Fruit fly (Drosophila melanogaster) whole organism, wandering third instar larva: ENCODE measurements around the gene CG31279.

Experiments
- Abd-B ChIP-seq: fragments of >200 bp; optimal IDR thresholded peaks from 2 replicates; lab custom pipeline; 2017; ENCODE audit warnings: missing biosample characterization, missing genetic modification characterization
- CG32264 ChIP-seq: fragments of 200-800 bp; sonication (Bioruptor generic); optimal IDR thresholded peaks from 2 replicates; lab custom pipeline; 2016; ENCODE audit warnings: missing biosample characterization, missing genetic modification characterization
- CG9705 ChIP-seq: fragments of 200-800 bp; sonication (Bioruptor generic); optimal IDR thresholded peaks from 2 replicates; lab custom pipeline; 2018; ENCODE audit warnings: missing biosample characterization, mild to moderate bottlenecking, missing genetic modification characterization
- CrebA ChIP-seq: fragments of 200-800 bp; sonication (Bioruptor generic); optimal IDR thresholded peaks from 2 replicates; lab custom pipeline; 2016; ENCODE audit warnings: missing biosample characterization, mild to moderate bottlenecking, missing genetic modification characterization, borderline replicate concordance
- Dfd ChIP-seq: fragments of >200 bp; optimal IDR thresholded peaks from 2 replicates; lab custom pipeline; 2017; ENCODE audit warnings: missing biosample characterization, missing genetic modification characterization
- Dif ChIP-seq: fragments of 200-275, 200-300 bp; sonication (Bioruptor generic); optimal IDR thresholded peaks from 2 replicates; lab custom pipeline; 2018; ENCODE audit warnings: missing biosample characterization, missing genetic modification characterization; ENCODE audit not compliant: partially characterized antibody
- GATAd ChIP-seq: sonication (Bioruptor generic); optimal IDR thresholded peaks from 2 replicates; lab custom pipeline; 2016; ENCODE audit warnings: missing biosample characterization, missing genetic modification characterization
- HLH106 ChIP-seq: fragments of 200-800 bp; optimal IDR thresholded peaks from 3 replicates; lab custom pipeline; 2019; ENCODE audit warnings: missing biosample characterization, mild to moderate bottlenecking, missing genetic modification characterization, moderate library complexity
- Hnf4 ChIP-seq: fragments of 200-800 bp; sonication (Bioruptor generic); optimal IDR thresholded peaks from 2 replicates; lab custom pipeline; 2016; ENCODE audit warnings: missing biosample characterization, mild to moderate bottlenecking, missing genetic modification characterization
- Hr78 ChIP-seq: fragments of >200 bp; optimal IDR thresholded peaks from 2 replicates; lab custom pipeline; 2017; ENCODE audit warnings: missing biosample characterization, missing genetic modification characterization
- Hr83 ChIP-seq: fragments of 200-300 bp; sonication (Bioruptor generic); optimal IDR thresholded peaks from 2 replicates; lab custom pipeline; 2016; ENCODE audit warnings: missing biosample characterization, mild to moderate bottlenecking, missing genetic modification characterization, moderate library complexity; ENCODE audit not compliant: poor library complexity, severe bottlenecking
- Jra ChIP-seq: sonication (Bioruptor generic); optimal IDR thresholded peaks from 2 replicates; lab custom pipeline; 2016; ENCODE audit warnings: missing biosample characterization, missing genetic modification characterization
- Mio ChIP-seq: sonication (Bioruptor generic); optimal IDR thresholded peaks from 2 replicates; lab custom pipeline; 2016; ENCODE audit warnings: missing biosample characterization, missing genetic modification characterization
- Myc ChIP-seq: fragments of >200 bp; optimal IDR thresholded peaks from 2 replicates; lab custom pipeline; 2017
- N ChIP-seq: fragments of >200 bp; optimal IDR thresholded peaks from 2 replicates; lab custom pipeline; 2018; ENCODE audit warnings: missing biosample characterization, missing external identifiers, missing genetic modification characterization
- OdsH ChIP-seq: fragments of 200-800 bp; sonication (Bioruptor generic); optimal IDR thresholded peaks from 2 replicates; lab custom pipeline; 2016; ENCODE audit warnings: missing biosample characterization, mild to moderate bottlenecking, missing genetic modification characterization
- Rel ChIP-seq, 2 experiments: fragments of 200-800 bp; sonication (Bioruptor generic) in 1 of 2; optimal IDR thresholded peaks; 2 replicates in 1 of 2; 3 replicates in 1 of 2; lab custom pipeline; 2016 to 2019; ENCODE audit warnings: mild to moderate bottlenecking in 2 of 2, missing biosample characterization in 2 of 2, missing genetic modification characterization in 2 of 2, moderate library complexity in 1 of 2
- Sp1 ChIP-seq: fragments of 200-800 bp; sonication (Bioruptor generic); optimal IDR thresholded peaks from 3 replicates; lab custom pipeline; 2019; ENCODE audit warnings: missing biosample characterization, mild to moderate bottlenecking, missing genetic modification characterization, moderate library complexity
- Vsx2 ChIP-seq: fragments of 200-300, 225-300 bp; sonication (Bioruptor generic); optimal IDR thresholded peaks from 2 replicates; lab custom pipeline; 2018; ENCODE audit warnings: missing biosample characterization, missing genetic modification characterization; ENCODE audit not compliant: partially characterized antibody
- br ChIP-seq: fragments of 200-800 bp; sonication (Bioruptor generic); optimal IDR thresholded peaks from 2 replicates; lab custom pipeline; 2016; ENCODE audit warnings: missing biosample characterization, missing genetic modification characterization
- brk ChIP-seq: fragments of 200-800 bp; sonication (Bioruptor generic); optimal IDR thresholded peaks from 2 replicates; lab custom pipeline; 2016; ENCODE audit warnings: missing biosample characterization, mild to moderate bottlenecking, missing genetic modification characterization
- dl ChIP-seq, 2 experiments: fragments of 175-275, 200-275 bp in 1 of 2; fragments of 200-275 bp in 1 of 2; sonication (Bioruptor generic); optimal IDR thresholded peaks; lab custom pipeline; 2018; ENCODE audit warnings: mild to moderate bottlenecking in 2 of 2, missing biosample characterization in 2 of 2, missing genetic modification characterization in 2 of 2, moderate library complexity in 2 of 2; ENCODE audit not compliant: partially characterized antibody in 2 of 2, insufficient read depth in 1 of 2
- dmrt93B ChIP-seq: fragments of 200-800 bp; sonication (Bioruptor generic); optimal IDR thresholded peaks from 2 replicates; lab custom pipeline; 2018; ENCODE audit warnings: missing biosample characterization, mild to moderate bottlenecking, missing genetic modification characterization
- dsf ChIP-seq: sonication (Bioruptor generic); optimal IDR thresholded peaks from 2 replicates; lab custom pipeline; 2016; ENCODE audit warnings: missing biosample characterization, missing genetic modification characterization, borderline replicate concordance
- ey ChIP-seq: fragments of 200-800 bp; sonication (Bioruptor generic); optimal IDR thresholded peaks from 2 replicates; lab custom pipeline; 2016; ENCODE audit warnings: missing biosample characterization, missing genetic modification characterization
- foxo ChIP-seq, 2 experiments: fragments of 200-800 bp; sonication (Bioruptor generic); optimal IDR thresholded peaks; 2 replicates in 1 of 2; 3 replicates in 1 of 2; lab custom pipeline; 2016 to 2017; ENCODE audit warnings: missing biosample characterization in 2 of 2, missing genetic modification characterization in 2 of 2
- fru ChIP-seq: fragments of 200-800 bp; sonication (Bioruptor generic); optimal IDR thresholded peaks from 3 replicates; lab custom pipeline; 2016; ENCODE audit warnings: missing biosample characterization, mild to moderate bottlenecking, missing genetic modification characterization
- h ChIP-seq: fragments of 200-800 bp; sonication (Bioruptor generic); optimal IDR thresholded peaks from 3 replicates; lab custom pipeline; 2016; ENCODE audit warnings: missing biosample characterization, mild to moderate bottlenecking, missing genetic modification characterization
- jim ChIP-seq: fragments of 175-275, 200-325 bp; sonication (Bioruptor generic); optimal IDR thresholded peaks from 2 replicates; lab custom pipeline; 2016; ENCODE audit warnings: missing biosample characterization, mild to moderate bottlenecking, missing genetic modification characterization
- lola ChIP-seq: fragments of >200 bp; optimal IDR thresholded peaks from 2 replicates; lab custom pipeline; 2017; ENCODE audit warnings: missing biosample characterization, missing genetic modification characterization
- pan ChIP-seq: fragments of >200 bp; optimal IDR thresholded peaks from 2 replicates; lab custom pipeline; 2017
- psq ChIP-seq: fragments of 200-800 bp; sonication (Bioruptor generic); optimal IDR thresholded peaks from 3 replicates; lab custom pipeline; 2017; ENCODE audit warnings: missing biosample characterization, mild to moderate bottlenecking, missing genetic modification characterization, moderate library complexity
- rgr ChIP-seq: fragments of 200-800 bp; sonication (Bioruptor generic); optimal IDR thresholded peaks from 3 replicates; lab custom pipeline; 2016; ENCODE audit warnings: missing biosample characterization, mild to moderate bottlenecking, missing genetic modification characterization
- sage ChIP-seq: fragments of 200-800 bp; sonication (Bioruptor generic); optimal IDR thresholded peaks from 2 replicates; lab custom pipeline; 2016; ENCODE audit warnings: missing biosample characterization, mild to moderate bottlenecking, missing genetic modification characterization
- sv ChIP-seq: fragments of 200-800 bp; sonication (Bioruptor generic); optimal IDR thresholded peaks from 3 replicates; lab custom pipeline; 2016; ENCODE audit warnings: missing biosample characterization, missing genetic modification characterization
- tai ChIP-seq: sonication (Bioruptor generic); optimal IDR thresholded peaks from 2 replicates; lab custom pipeline; 2016; ENCODE audit warnings: missing biosample characterization, missing genetic modification characterization
- usp ChIP-seq: fragments of >200 bp; optimal IDR thresholded peaks from 2 replicates; lab custom pipeline; 2017; ENCODE audit warnings: missing biosample characterization, missing genetic modification characterization
- woc ChIP-seq: sonication (Bioruptor generic); optimal IDR thresholded peaks from 2 replicates; lab custom pipeline; 2016; ENCODE audit warnings: missing biosample characterization, mild to moderate bottlenecking, missing genetic modification characterization

The CG31279 gene

DNA sequence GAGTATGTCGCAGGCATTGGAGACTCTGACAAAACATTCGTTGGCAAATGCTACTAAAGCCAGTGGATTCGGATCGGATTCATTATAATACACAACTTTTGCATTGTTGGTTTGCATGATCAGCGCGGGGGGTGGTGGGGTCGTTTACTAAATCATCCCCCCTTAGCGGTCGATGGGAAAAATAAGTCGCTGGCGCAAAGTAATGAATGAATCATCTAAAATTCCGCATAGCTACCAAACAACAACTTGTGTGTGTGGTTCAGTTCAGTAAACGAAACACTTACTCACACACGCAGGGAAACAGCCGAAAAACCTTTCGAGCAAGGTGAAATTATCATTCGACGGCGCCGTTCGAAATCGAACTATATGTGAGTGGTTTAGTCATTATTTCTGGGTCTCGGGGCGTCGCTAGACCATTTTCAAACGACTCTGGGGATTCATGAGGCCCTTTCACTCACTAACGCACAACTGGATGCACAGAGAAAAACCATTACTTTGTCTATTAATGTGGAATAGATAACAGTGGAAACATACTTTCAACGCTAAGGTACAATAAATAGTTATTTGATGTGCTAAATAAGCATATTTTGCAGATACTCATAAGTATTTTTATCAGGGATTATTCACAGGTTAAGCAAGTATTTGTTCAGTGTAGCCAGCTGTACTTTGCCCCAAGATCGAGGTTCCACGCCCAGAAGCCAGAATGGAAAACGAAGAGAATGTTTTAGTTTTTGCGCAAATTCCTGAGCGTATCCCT lies 18.1 kb downstream of the CG31279 start:
- TF ChIP-seq Hnf4 (peak; percentile 49), rgr (GFP tag; lab: Kevin White, UChicago) (peak; percentile 31), sv (GFP tag; lab: Kevin White, UChicago) (peak; percentile 40), CG9705 (no peak)

DNA sequence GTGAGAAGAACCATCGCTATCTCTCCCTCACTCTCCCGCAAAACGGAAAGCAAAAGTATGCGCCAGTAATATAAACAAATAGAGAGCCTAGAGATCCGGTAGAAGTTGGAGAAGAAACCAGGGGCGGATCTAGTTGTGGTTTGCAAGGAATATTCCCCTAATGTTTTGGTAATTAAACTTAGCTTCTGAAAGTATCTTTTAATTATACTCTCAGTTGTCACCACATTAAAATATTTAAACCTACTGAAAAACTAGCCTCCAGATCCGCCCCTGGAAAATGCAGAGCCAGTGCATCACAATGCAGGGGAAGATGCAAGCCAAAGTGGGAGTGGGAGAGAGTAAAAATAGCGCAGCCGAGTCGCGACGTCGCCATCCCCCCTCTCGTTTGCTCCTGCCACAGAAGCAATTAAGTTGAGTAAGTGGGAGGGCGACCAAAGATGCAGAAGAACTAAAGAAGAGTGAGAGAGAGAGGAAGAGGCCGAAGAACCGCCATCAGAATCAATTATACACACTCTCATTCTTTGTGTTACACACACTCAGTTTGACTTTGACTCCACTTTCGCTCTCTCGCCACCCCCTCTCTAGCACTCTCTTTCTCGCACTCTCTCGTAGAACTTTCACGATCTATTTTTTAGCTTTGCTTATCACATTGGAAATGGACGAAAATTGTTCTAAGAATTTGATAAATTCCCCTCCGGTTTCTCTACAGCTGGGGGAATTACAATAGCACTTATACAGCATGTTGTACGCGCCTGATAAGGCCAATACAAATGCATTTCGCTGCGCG lies 18.9 kb downstream of the CG31279 start:
- TF ChIP-seq OdsH (peak; percentile 82), Vsx2 (GFP tag; lab: Kevin White, UChicago) (peak; percentile 46), pan (lab: Kevin White, UChicago) (no peak), dl (GFP tag; optimal IDR thresholded peaks at IDR 0.05; lab: Kevin White, UChicago; ENCODE audit: insufficient read depth in 1 of 2, partially characterized antibody in 2 of 2) (peak in 1 of 2 experiments; percentile 53), dsf (GFP tag; lab: Kevin White, UChicago) (no peak), fru (GFP tag; lab: Kevin White, UChicago) (peak; percentile 88), Hr83 (GFP tag; lab: Kevin White, UChicago) (peak; percentile 71), brk (no peak), Myc (no peak), tai (GFP tag; lab: Kevin White, UChicago) (no peak), Jra (GFP tag; lab: Kevin White, UChicago) (peak; percentile 32), Dif (GFP tag; lab: Kevin White, UChicago) (peak; percentile 48), sv (GFP tag; lab: Kevin White, UChicago) (peak; percentile 47), Rel (GFP tag; optimal IDR thresholded peaks at IDR 0.05; lab: Kevin White, UChicago) (no peak), Rel (tag; optimal IDR thresholded peaks at IDR 0.05; lab: Kevin White, UChicago) (peak; percentile 100), Hnf4 (peak; percentile 81), Sp1 (GFP tag; lab: Kevin White, UChicago) (peak; percentile 64), lola (GFP tag; lab: Kevin White, UChicago) (no peak), foxo (GFP tag; optimal IDR thresholded peaks at IDR 0.05; lab: Kevin White, UChicago) (peak in 1 of 2 experiments; percentile 94), rgr (GFP tag; lab: Kevin White, UChicago) (peak; percentile 88), woc (peak; percentile 70), Mio (GFP tag; lab: Kevin White, UChicago) (peak; percentile 55), Dfd (no peak), CG32264 (GFP tag; lab: Kevin White, UChicago) (peak; percentile 68), HLH106 (peak; percentile 88), N (GFP tag; lab: Kevin White, UChicago) (no peak), ey (GFP tag; lab: Kevin White, UChicago) (peak; percentile 91), psq (GFP tag; lab: Kevin White, UChicago) (peak; percentile 77), usp (GFP tag; lab: Kevin White, UChicago) (no peak), GATAd (GFP tag; lab: Kevin White, UChicago) (peak; percentile 59), Abd-B (GFP tag; lab: Kevin White, UChicago) (no peak), dmrt93B (GFP tag; lab: Kevin White, UChicago) (no peak), jim (GFP tag; lab: Kevin White, UChicago) (no peak), Hr78 (no peak), sage (peak; percentile 42), CG9705 (peak; percentile 52), CrebA (GFP tag; lab: Kevin White, UChicago) (no peak), br (GFP tag; lab: Kevin White, UChicago) (peak; percentile 84), h (GFP tag; lab: Kevin White, UChicago) (peak; percentile 93)
